Worm (Caenorhabditis elegans) whole organism, early embryonic: ENCODE data around the gene Y32B12C.1.

Source experiments
- B0310.2 ChIP-seq: sonication (generic microtip); optimal IDR thresholded peaks from 2 replicates; lab custom pipeline; 2016; ENCODE audit warnings: mild to moderate bottlenecking, missing genetic modification characterization, missing compliant biosample characterization
- F13C5.2 ChIP-seq: sonication (generic microtip); optimal IDR thresholded peaks from 2 replicates; lab custom pipeline; 2017; ENCODE audit warnings: mild to moderate bottlenecking, missing genetic modification characterization, inconsistent platforms, missing compliant biosample characterization
- aly-1 ChIP-seq: sonication (generic microtip); optimal IDR thresholded peaks from 2 replicates; lab custom pipeline; 2016; ENCODE audit warnings: missing genetic modification characterization, missing compliant biosample characterization
- ama-1 ChIP-seq: fragments of 150-350 bp; optimal IDR thresholded peaks from 2 replicates; lab custom pipeline; 2014
- ceh-13 ChIP-seq: fragments of 200-800 bp; sonication (Bioruptor generic); optimal IDR thresholded peaks from 2 replicates; lab custom pipeline; 2018; ENCODE audit warnings: mild to moderate bottlenecking, missing genetic modification characterization, missing compliant biosample characterization
- ceh-36 ChIP-seq: sonication (generic microtip); optimal IDR thresholded peaks from 2 replicates; lab custom pipeline; 2016; ENCODE audit warnings: missing genetic modification characterization, inconsistent platforms, missing compliant biosample characterization
- ets-7 ChIP-seq: sonication (generic microtip); optimal IDR thresholded peaks from 2 replicates; lab custom pipeline; 2016; ENCODE audit warnings: missing genotype, missing genetic modification characterization, missing compliant biosample characterization
- flt-1 ChIP-seq: fragments of 200-800 bp; sonication (Bioruptor generic); IDR thresholded peaks from 2 replicates; pipeline ENCODE4 v1.3.6; 2022; ENCODE audit warnings: missing genetic modification characterization, missing compliant biosample characterization
- hmbx-1 ChIP-seq: sonication (generic microtip); optimal IDR thresholded peaks from 2 replicates; lab custom pipeline; 2016; ENCODE audit warnings: mild to moderate bottlenecking, missing genetic modification characterization, missing compliant biosample characterization
- hmg-4 ChIP-seq: fragments of 200-800 bp; sonication (Bioruptor generic); optimal IDR thresholded peaks from 2 replicates; lab custom pipeline; 2018; ENCODE audit warnings: mild to moderate bottlenecking, missing genetic modification characterization, missing compliant biosample characterization
- hnd-1 ChIP-seq: sonication (generic microtip); optimal IDR thresholded peaks from 2 replicates; lab custom pipeline; 2016; ENCODE audit warnings: missing genetic modification characterization, missing compliant biosample characterization
- pes-1 ChIP-seq: fragments of 200-800 bp; sonication (Bioruptor generic); IDR thresholded peaks from 2 replicates; pipeline ENCODE4 v1.3.6; 2022; ENCODE audit warnings: missing genetic modification reagents, missing genetic modification characterization, missing compliant biosample characterization
- scrt-1 ChIP-seq: fragments of 200-800 bp; sonication (Bioruptor generic); IDR thresholded peaks from 2 replicates; pipeline ENCODE4 v1.3.6; 2022; ENCODE audit warnings: missing genetic modification characterization, missing compliant biosample characterization
- sea-1 ChIP-seq: fragments of 200-800 bp; sonication (Bioruptor generic); conservative IDR thresholded peaks from 2 replicates; pipeline ENCODE4 v1.3.6; 2022; ENCODE audit warnings: missing genetic modification characterization, missing compliant biosample characterization
- tbx-11 ChIP-seq: fragments of 200-800 bp; sonication (Bioruptor generic); IDR thresholded peaks from 2 replicates; pipeline ENCODE4 v1.3.6; 2022; ENCODE audit warnings: missing genetic modification characterization, missing compliant biosample characterization
- tbx-37 ChIP-seq: fragments of 200-800 bp; sonication (Bioruptor generic); conservative IDR thresholded peaks from 2 replicates; pipeline ENCODE4 v1.3.6; 2022; ENCODE audit warnings: missing genetic modification reagents, missing genetic modification characterization, missing compliant biosample characterization
- tra-4 ChIP-seq: sonication (generic microtip); optimal IDR thresholded peaks from 2 replicates; lab custom pipeline; 2017; ENCODE audit warnings: missing genetic modification characterization, missing compliant biosample characterization

Y32B12C.1 gene

DNA sequence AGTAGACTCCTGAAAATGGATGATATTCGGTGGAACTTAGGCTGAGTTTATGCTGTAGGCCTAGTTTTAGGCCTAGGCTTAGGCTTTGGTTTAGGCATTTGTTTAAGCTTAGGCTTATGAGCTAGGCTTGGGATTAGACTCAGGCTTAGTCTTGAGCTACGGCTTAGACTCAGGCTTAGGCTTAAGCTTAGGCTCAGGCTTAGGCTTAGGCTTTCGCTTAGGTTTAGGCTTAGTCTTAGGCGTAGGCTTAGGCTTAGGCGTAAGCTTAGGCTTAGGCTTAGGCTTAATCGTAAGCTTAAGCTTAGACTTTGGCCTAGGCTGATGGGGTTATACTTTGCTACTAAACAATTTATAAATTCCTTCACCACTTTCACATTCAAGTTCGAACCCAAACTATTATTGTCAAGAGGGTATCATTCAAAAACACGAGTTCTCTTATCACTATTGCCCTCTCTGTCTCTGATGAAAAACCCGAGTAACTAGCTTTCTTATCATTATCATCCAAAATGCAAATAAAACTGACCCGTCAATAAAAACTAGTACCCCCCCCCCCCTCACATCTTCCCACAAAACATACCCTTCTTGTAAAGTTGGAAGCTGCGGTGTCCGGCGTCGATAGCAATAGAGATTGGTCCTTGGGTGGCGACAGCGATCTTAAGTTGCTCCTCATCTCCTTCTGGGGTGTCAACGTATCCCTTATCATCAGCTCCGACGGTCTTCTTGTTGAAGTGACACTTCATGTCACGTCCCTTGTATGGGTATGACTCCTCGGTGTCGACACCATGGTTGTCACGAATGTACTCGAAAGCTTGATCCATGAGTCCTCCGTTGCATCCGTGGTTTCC lies 13.2 kb upstream of the Y32B12C.1 start:
- no peak for TF ChIP-seq hmbx-1 (tag; lab: Kevin White, UChicago)
- no peak for TF ChIP-seq tbx-37
- TF ChIP-seq ceh-36 (tag; lab: Kevin White, UChicago) = peak; percentile 88

- TF ChIP-seq hmbx-1 (tag; lab: Kevin White, UChicago) (no peak), hmg-4 (GFP tag; lab: Kevin White, UChicago) (no peak), tra-4 (tag; lab: Kevin White, UChicago) (no peak), sea-1 (GFP tag; lab: Robert Waterston, UW) (no peak), flt-1 (GFP tag; lab: Robert Waterston, UW) (no peak), ama-1 (no peak)
Measured at ce11 chrV:16593792-16594059, 12.7 kb upstream of the Y32B12C.1 start.

ce11 chrV:16594514-16594913 lies 11.9 kb upstream of the Y32B12C.1 start:
- TF ChIP-seq tra-4 (tag; lab: Kevin White, UChicago) (no peak), hmg-4 (GFP tag; lab: Kevin White, UChicago) (no peak)

DNA sequence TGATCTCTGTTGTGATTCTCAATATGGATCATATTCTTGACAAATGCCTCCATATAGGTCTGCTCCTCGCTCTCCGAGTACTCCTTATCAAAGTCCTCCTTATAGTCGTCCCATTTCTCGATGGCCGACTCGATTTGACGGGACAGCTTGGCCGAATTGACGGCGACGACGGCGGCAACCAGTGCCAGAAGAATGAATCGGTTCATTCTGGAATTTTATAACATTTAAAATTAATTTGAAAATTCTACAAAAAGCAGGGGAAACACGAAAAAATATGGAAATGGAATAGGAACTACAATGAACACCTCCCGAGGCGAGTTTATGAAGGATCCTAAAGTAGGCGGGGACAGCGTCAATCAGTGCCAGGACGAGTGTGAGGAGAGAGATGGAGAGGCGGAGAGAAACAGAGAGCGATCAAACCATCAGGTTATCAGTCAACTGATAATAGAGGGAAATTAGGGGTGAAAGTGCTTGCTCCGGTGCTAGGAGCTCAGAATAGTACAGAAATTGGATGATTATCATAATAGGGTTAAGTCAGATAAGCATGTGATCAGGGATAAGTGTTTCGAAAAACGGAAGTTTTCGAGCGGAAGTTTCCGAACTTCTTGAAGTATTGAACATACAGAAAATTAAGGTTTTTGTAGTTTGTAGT lies 11.1 kb upstream of the Y32B12C.1 start, which contains the start of gene cpl-1:
Gene cpl-1, minus strand, starts transcription at position 207 of the 652 bp plus-strand sequence.
- TF ChIP-seq sea-1 (GFP tag; lab: Robert Waterston, UW) = no peak
- no peak for TF ChIP-seq ceh-36 (tag; lab: Kevin White, UChicago)
- TF ChIP-seq ceh-13 (GFP tag; lab: Kevin White, UChicago) = no peak
- no peak for TF ChIP-seq hnd-1
- TF ChIP-seq flt-1 (GFP tag; lab: Robert Waterston, UW) = no peak
- TF ChIP-seq hmg-4 (GFP tag; lab: Kevin White, UChicago) = no peak
- TF ChIP-seq hmbx-1 (tag; lab: Kevin White, UChicago) = no peak
- no peak for TF ChIP-seq B0310.2 (tag; lab: Kevin White, UChicago)
- no peak for TF ChIP-seq F13C5.2 (tag; lab: Kevin White, UChicago)
- TF ChIP-seq tbx-11 (GFP tag; lab: Robert Waterston, UW) = no peak
- no peak for TF ChIP-seq tra-4 (tag; lab: Kevin White, UChicago)
- TF ChIP-seq aly-1 (tag; lab: Kevin White, UChicago) = no peak
- TF ChIP-seq scrt-1 (GFP tag; lab: Robert Waterston, UW) = no peak
- no peak for TF ChIP-seq pes-1
- no peak for TF ChIP-seq ets-7 (tag; lab: Kevin White, UChicago)
- no peak for TF ChIP-seq ama-1
- TF ChIP-seq tbx-37 = no peak

- TF ChIP-seq ets-7 (tag; lab: Kevin White, UChicago) (no peak), tbx-11 (GFP tag; lab: Robert Waterston, UW) (no peak), scrt-1 (GFP tag; lab: Robert Waterston, UW) (no peak), flt-1 (GFP tag; lab: Robert Waterston, UW) (no peak), ceh-36 (tag; lab: Kevin White, UChicago) (no peak), hnd-1 (no peak), tbx-37 (no peak), B0310.2 (tag; lab: Kevin White, UChicago) (no peak)
Measured at ce11 chrV:16596102-16596501, 10.3 kb upstream of the Y32B12C.1 start.

DNA sequence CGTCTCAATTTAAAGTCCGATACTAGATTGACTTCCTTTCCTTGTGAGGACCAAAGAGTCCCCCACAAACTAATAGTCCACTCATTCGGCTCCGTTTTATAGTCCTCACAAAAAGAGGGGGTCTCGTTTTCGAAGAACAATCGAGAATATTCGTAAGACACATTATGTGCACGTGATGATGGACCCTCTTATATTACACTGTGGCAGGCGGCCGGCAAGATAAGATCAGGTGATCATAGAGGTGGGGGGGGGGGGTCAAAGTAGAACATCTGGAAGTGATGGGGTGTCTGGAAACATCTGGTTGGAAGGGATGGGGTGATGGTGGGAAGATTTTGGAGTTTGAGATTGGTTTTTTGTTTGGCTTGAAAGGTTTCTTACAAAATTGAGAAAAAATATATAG lies 8.0 kb upstream of the Y32B12C.1 start:
- TF ChIP-seq ceh-13 (GFP tag; lab: Kevin White, UChicago) (no peak), hnd-1 (no peak), ets-7 (tag; lab: Kevin White, UChicago) (no peak), sea-1 (GFP tag; lab: Robert Waterston, UW) (no peak), hmg-4 (GFP tag; lab: Kevin White, UChicago) (no peak), scrt-1 (GFP tag; lab: Robert Waterston, UW) (no peak), tbx-37 (no peak), flt-1 (GFP tag; lab: Robert Waterston, UW) (no peak), hmbx-1 (tag; lab: Kevin White, UChicago) (no peak), F13C5.2 (tag; lab: Kevin White, UChicago) (no peak), aly-1 (tag; lab: Kevin White, UChicago) (no peak), tra-4 (tag; lab: Kevin White, UChicago) (no peak), ama-1 (no peak), tbx-11 (GFP tag; lab: Robert Waterston, UW) (no peak), B0310.2 (tag; lab: Kevin White, UChicago) (no peak), ceh-36 (tag; lab: Kevin White, UChicago) (no peak)

- no peak for TF ChIP-seq ceh-13 (GFP tag; lab: Kevin White, UChicago)
- TF ChIP-seq hmbx-1 (tag; lab: Kevin White, UChicago) = no peak
- TF ChIP-seq B0310.2 (tag; lab: Kevin White, UChicago) = no peak
- TF ChIP-seq pes-1 = no peak
- TF ChIP-seq ets-7 (tag; lab: Kevin White, UChicago) = no peak
- no peak for TF ChIP-seq ceh-36 (tag; lab: Kevin White, UChicago)
- no peak for TF ChIP-seq aly-1 (tag; lab: Kevin White, UChicago)
- no peak for TF ChIP-seq hnd-1
Measured at ce11 chrV:16599835-16600234, 6.6 kb upstream of the Y32B12C.1 start.

- no peak for TF ChIP-seq ama-1
- TF ChIP-seq tra-4 (tag; lab: Kevin White, UChicago) = no peak
- TF ChIP-seq flt-1 (GFP tag; lab: Robert Waterston, UW) = no peak
Measured at ce11 chrV:16600623-16601022, 5.8 kb upstream of the Y32B12C.1 start, which contains the start of gene T03E6.9. Gene T03E6.9 (minus strand): TSS chrV:16600723.
